Worm (Caenorhabditis elegans) whole organism, L2 larva: ENCODE data around the gene C04B4.4.

Source experiments
- ceh-16 ChIP-seq: fragments of 150-350 bp; optimal IDR thresholded peaks from 2 replicates; lab custom pipeline; 2014; ENCODE audit warnings: missing biosample characterization, missing genetic modification characterization
- fos-1 ChIP-seq: fragments of 150-350 bp; optimal IDR thresholded peaks from 2 replicates; lab custom pipeline; 2014; ENCODE audit warnings: missing biosample characterization, missing genetic modification characterization
- nhr-11 ChIP-seq: fragments of 150-350 bp; optimal IDR thresholded peaks from 2 replicates; lab custom pipeline; 2014; ENCODE audit warnings: missing biosample characterization, missing genetic modification characterization
- snpc-4 ChIP-seq: fragments of 150-350 bp; optimal IDR thresholded peaks from 2 replicates; lab custom pipeline; 2014; ENCODE audit warnings: missing biosample characterization, missing genetic modification characterization
- ztf-11 ChIP-seq: sonication (generic microtip); optimal IDR thresholded peaks from 2 replicates; lab custom pipeline; 2017; ENCODE audit warnings: missing biosample characterization, missing genetic modification characterization

ce11 chrX:12304231-12304630, 13.6 kb downstream of the C04B4.4 start:
- no peak for TF ChIP-seq fos-1
- TF ChIP-seq ceh-16 (tag; lab: Kevin White, UChicago), result no peak
- no peak for TF ChIP-seq nhr-11 (tag; lab: Kevin White, UChicago)
- no peak for TF ChIP-seq snpc-4 (tag; lab: Kevin White, UChicago)
- no peak for TF ChIP-seq ztf-11
